Worm (Caenorhabditis elegans) whole organism, L1 larva: Measurements from ENCODE around the gene K05F6.14.

Source experiments
- blmp-1 ChIP-seq: fragments of 150-350 bp; optimal IDR thresholded peaks from 2 replicates; lab custom pipeline; 2014; ENCODE audit warnings: missing biosample characterization, missing genetic modification characterization
- ceh-82 ChIP-seq, 3 experiments: fragments of 150-350 bp in 1 of 3; sonication (generic microtip) in 2 of 3; optimal IDR thresholded peaks; 2 replicates each; lab custom pipeline; 2014 to 2017; ENCODE audit warnings: missing biosample characterization in 3 of 3, missing genetic modification characterization in 3 of 3
- ets-5 ChIP-seq: fragments of 200-800 bp; sonication (Bioruptor generic); IDR thresholded peaks from 2 replicates; pipeline ENCODE4 v1.3.6; 2022; ENCODE audit warnings: missing genetic modification characterization, missing compliant biosample characterization
- fkh-8 ChIP-seq: sonication (generic microtip); optimal IDR thresholded peaks from 2 replicates; lab custom pipeline; 2016; ENCODE audit warnings: mild to moderate bottlenecking, missing genetic modification characterization, missing compliant biosample characterization
- fos-1 ChIP-seq: fragments of 150-350 bp; optimal IDR thresholded peaks from 2 replicates; lab custom pipeline; 2014; ENCODE audit warnings: missing biosample characterization, missing genetic modification characterization
- lin-13 ChIP-seq: fragments of 150-350 bp; optimal IDR thresholded peaks from 2 replicates; lab custom pipeline; 2014; ENCODE audit warnings: missing biosample characterization, missing genetic modification reagents, missing genetic modification characterization
- lsy-2 ChIP-seq, 2 experiments: fragments of 150-350 bp; optimal IDR thresholded peaks; 2 replicates each; lab custom pipeline; 2014; ENCODE audit warnings: missing biosample characterization in 2 of 2, missing genetic modification characterization in 2 of 2
- nhr-11 ChIP-seq: fragments of 150-350 bp; optimal IDR thresholded peaks from 2 replicates; lab custom pipeline; 2014; ENCODE audit warnings: missing biosample characterization, missing genetic modification characterization
- nhr-12 ChIP-seq: sonication (generic microtip); optimal IDR thresholded peaks from 2 replicates; lab custom pipeline; 2017; ENCODE audit warnings: missing biosample characterization, missing genetic modification characterization
- nhr-20 ChIP-seq: sonication (generic microtip); optimal IDR thresholded peaks from 2 replicates; lab custom pipeline; 2016; ENCODE audit warnings: mild to moderate bottlenecking, missing genetic modification characterization, missing compliant biosample characterization
- tbx-2 ChIP-seq: sonication (generic microtip); optimal IDR thresholded peaks from 2 replicates; lab custom pipeline; 2016; ENCODE audit warnings: missing genetic modification characterization, missing compliant biosample characterization

- TF ChIP-seq nhr-12 (tag; lab: Kevin White, UChicago) (no peak), nhr-11 (tag; lab: Kevin White, UChicago) (no peak), nhr-20 (tag; lab: Kevin White, UChicago) (no peak), lin-13 (GFP tag; lab: Kevin White, UChicago) (no peak), ets-5 (no peak), lsy-2 (tag; optimal IDR thresholded peaks at IDR 0.05; lab: Kevin White, UChicago) (no peak), tbx-2 (tag; lab: Kevin White, UChicago) (no peak), fos-1 (tag; lab: Kevin White, UChicago) (no peak), ceh-82 (tag; optimal IDR thresholded peaks at IDR 0.05; lab: Kevin White, UChicago) (no peak), fkh-8 (tag; lab: Kevin White, UChicago) (no peak), blmp-1 (no peak)
These were observed 24.6 kb upstream of the K05F6.14 start, which contains the start of gene fbxb-42 for ce11 chrII:1537321-1537720.
